Worm (Caenorhabditis elegans) whole organism, L2 larva: Measurements from ENCODE around the gene str-86.
A peak's percentile ranks its signal among the peaks of the same experiment; 100 is the strongest.

Experiments
- C34F6.9 ChIP-seq: fragments of 150-350 bp; optimal IDR thresholded peaks from 2 replicates; lab custom pipeline; 2014; ENCODE audit warnings: missing biosample characterization, missing genetic modification characterization
- F13H6.1 ChIP-seq: sonication (generic microtip); optimal IDR thresholded peaks from 2 replicates; lab custom pipeline; 2016; ENCODE audit warnings: missing genetic modification characterization, missing compliant biosample characterization
- R02D3.7 ChIP-seq: fragments of 150-350 bp; optimal IDR thresholded peaks from 2 replicates; lab custom pipeline; 2014; ENCODE audit warnings: missing biosample characterization, missing genetic modification characterization
- Y55F3AM.14 ChIP-seq: fragments of 200-800 bp; sonication (Bioruptor generic); optimal IDR thresholded peaks from 2 replicates; lab custom pipeline; 2018; ENCODE audit warnings: mild to moderate bottlenecking, missing genetic modification characterization, missing compliant biosample characterization
- ZK546.5 ChIP-seq: sonication (generic microtip); optimal IDR thresholded peaks from 2 replicates; lab custom pipeline; 2017; ENCODE audit warnings: missing biosample characterization, missing genetic modification characterization
- alr-1 ChIP-seq: fragments of 150-350 bp; optimal IDR thresholded peaks from 2 replicates; lab custom pipeline; 2014; ENCODE audit warnings: missing biosample characterization, missing genetic modification characterization
- aly-2 ChIP-seq: fragments of 150-350 bp; optimal IDR thresholded peaks from 2 replicates; lab custom pipeline; 2014; ENCODE audit warnings: missing biosample characterization, missing genetic modification characterization
- ama-1 ChIP-seq: fragments of 150-350 bp; optimal IDR thresholded peaks from 2 replicates; lab custom pipeline; 2018; ENCODE audit warnings: inconsistent platforms
- blmp-1 ChIP-seq: sonication (generic microtip); optimal IDR thresholded peaks from 2 replicates; lab custom pipeline; 2017; ENCODE audit warnings: missing genetic modification characterization, mild to moderate bottlenecking, missing compliant biosample characterization, antibody characterized with exemption, moderate library complexity; ENCODE audit not compliant: insufficient read depth
- ceh-16 ChIP-seq: fragments of 150-350 bp; optimal IDR thresholded peaks from 2 replicates; lab custom pipeline; 2014; ENCODE audit warnings: missing biosample characterization, missing genetic modification characterization
- ceh-82 ChIP-seq: fragments of 150-350 bp; optimal IDR thresholded peaks from 2 replicates; lab custom pipeline; 2014; ENCODE audit warnings: missing biosample characterization, missing genetic modification characterization
- crh-2 ChIP-seq: sonication (generic microtip); optimal IDR thresholded peaks from 2 replicates; lab custom pipeline; 2017; ENCODE audit warnings: missing biosample characterization, missing genetic modification characterization
- dmd-4 ChIP-seq: sonication (generic microtip); optimal IDR thresholded peaks from 2 replicates; lab custom pipeline; 2017; ENCODE audit warnings: missing biosample characterization, missing genetic modification characterization
- egl-27 ChIP-seq: sonication (generic microtip); optimal IDR thresholded peaks from 3 replicates; lab custom pipeline; 2017; ENCODE audit warnings: missing biosample characterization, missing genetic modification reagents, missing genetic modification characterization
- elt-1 ChIP-seq: fragments of 150-350 bp; optimal IDR thresholded peaks from 2 replicates; lab custom pipeline; 2014; ENCODE audit warnings: missing biosample characterization, missing genetic modification characterization
- elt-3 ChIP-seq: sonication (generic microtip); optimal IDR thresholded peaks from 2 replicates; lab custom pipeline; 2017; ENCODE audit warnings: missing biosample characterization, missing genetic modification characterization
- fos-1 ChIP-seq: fragments of 150-350 bp; optimal IDR thresholded peaks from 2 replicates; lab custom pipeline; 2014; ENCODE audit warnings: missing biosample characterization, missing genetic modification characterization
- gmeb-1 ChIP-seq: fragments of 150-350 bp; optimal IDR thresholded peaks from 2 replicates; lab custom pipeline; 2014; ENCODE audit warnings: missing biosample characterization, missing genetic modification characterization
- lin-11 ChIP-seq: fragments of 150-350 bp; sonication (generic microtip); optimal IDR thresholded peaks from 2 replicates; lab custom pipeline; 2014; ENCODE audit warnings: missing biosample characterization, missing genetic modification characterization, inconsistent platforms, mixed read lengths
- lin-13 ChIP-seq: fragments of 150-350 bp; optimal IDR thresholded peaks from 2 replicates; lab custom pipeline; 2014; ENCODE audit warnings: missing biosample characterization, missing genetic modification reagents, missing genetic modification characterization
- lin-39 ChIP-seq: fragments of 150-350 bp; optimal IDR thresholded peaks from 2 replicates; lab custom pipeline; 2014; ENCODE audit warnings: missing biosample characterization, missing genetic modification reagents, missing genetic modification characterization
- lsy-2 ChIP-seq, 2 experiments: fragments of 150-350 bp in 1 of 2; sonication (generic microtip) in 1 of 2; optimal IDR thresholded peaks; 2 replicates each; lab custom pipeline; 2014 to 2017; ENCODE audit warnings: missing biosample characterization in 2 of 2, missing genetic modification characterization in 2 of 2
- mab-5 ChIP-seq: fragments of 150-350 bp; optimal IDR thresholded peaks from 2 replicates; lab custom pipeline; 2014; ENCODE audit warnings: missing biosample characterization, missing genetic modification characterization
- mbf-1 ChIP-seq: sonication (generic microtip); optimal IDR thresholded peaks from 2 replicates; lab custom pipeline; 2017; ENCODE audit warnings: missing biosample characterization, missing genetic modification characterization
- mdl-1 ChIP-seq, 2 experiments: fragments of 150-350 bp in 1 of 2; sonication (generic microtip) in 1 of 2; optimal IDR thresholded peaks; 2 replicates each; lab custom pipeline; 2017; ENCODE audit warnings: missing biosample characterization in 2 of 2, missing genetic modification characterization in 2 of 2
- nhr-10 ChIP-seq: sonication (generic microtip); optimal IDR thresholded peaks from 2 replicates; lab custom pipeline; 2017; ENCODE audit warnings: missing biosample characterization, missing genetic modification characterization
- nhr-11 ChIP-seq: fragments of 150-350 bp; optimal IDR thresholded peaks from 2 replicates; lab custom pipeline; 2014; ENCODE audit warnings: missing biosample characterization, missing genetic modification characterization
- nhr-12 ChIP-seq: fragments of 150-350 bp; optimal IDR thresholded peaks from 2 replicates; lab custom pipeline; 2014; ENCODE audit warnings: missing biosample characterization, missing genetic modification characterization
- nhr-129 ChIP-seq: fragments of 150-350 bp; optimal IDR thresholded peaks from 2 replicates; lab custom pipeline; 2014; ENCODE audit warnings: missing biosample characterization, missing genetic modification characterization
- nhr-21 ChIP-seq: fragments of 150-350 bp; optimal IDR thresholded peaks from 2 replicates; lab custom pipeline; 2014; ENCODE audit warnings: missing biosample characterization, missing genetic modification characterization
- nhr-23 ChIP-seq: fragments of 150-350 bp; optimal IDR thresholded peaks from 2 replicates; lab custom pipeline; 2014; ENCODE audit warnings: missing biosample characterization, missing genetic modification reagents, missing genetic modification characterization
- nhr-237 ChIP-seq: fragments of 150-350 bp; optimal IDR thresholded peaks from 2 replicates; lab custom pipeline; 2014; ENCODE audit warnings: missing biosample characterization, missing genetic modification characterization
- nhr-25 ChIP-seq: fragments of 150-350 bp; sonication (generic microtip); optimal IDR thresholded peaks from 3 replicates; lab custom pipeline; 2014; ENCODE audit warnings: missing biosample characterization, missing genetic modification characterization
- nhr-6 ChIP-seq: fragments of 150-350 bp; optimal IDR thresholded peaks from 2 replicates; lab custom pipeline; 2014; ENCODE audit warnings: missing biosample characterization, missing genetic modification characterization
- nhr-77 ChIP-seq: fragments of 150-350 bp; optimal IDR thresholded peaks from 2 replicates; lab custom pipeline; 2014; ENCODE audit warnings: missing biosample characterization, missing genetic modification characterization
- peb-1 ChIP-seq: fragments of 150-350 bp; optimal IDR thresholded peaks from 2 replicates; lab custom pipeline; 2014; ENCODE audit warnings: missing biosample characterization, missing genetic modification characterization
- sem-4 ChIP-seq: fragments of 150-350 bp; optimal IDR thresholded peaks from 2 replicates; lab custom pipeline; 2014; ENCODE audit warnings: missing biosample characterization, missing genetic modification reagents, missing genetic modification characterization
- skn-1 ChIP-seq: sonication (generic microtip); optimal IDR thresholded peaks from 2 replicates; lab custom pipeline; 2017; ENCODE audit warnings: missing biosample characterization, missing genetic modification characterization
- sma-3 ChIP-seq: sonication (generic microtip); optimal IDR thresholded peaks from 2 replicates; lab custom pipeline; 2016; ENCODE audit warnings: missing genetic modification reagents, missing genetic modification characterization, missing compliant biosample characterization
- sma-9 ChIP-seq, 2 experiments: fragments of 150-350 bp in 1 of 2; sonication (generic microtip) in 1 of 2; optimal IDR thresholded peaks; 2 replicates each; lab custom pipeline; 2014 to 2016; ENCODE audit warnings: missing genetic modification characterization in 2 of 2, mild to moderate bottlenecking in 1 of 2, missing biosample characterization in 1 of 2, missing compliant biosample characterization in 1 of 2, missing genetic modification reagents in 1 of 2, moderate library complexity in 1 of 2
- snpc-4 ChIP-seq: fragments of 150-350 bp; optimal IDR thresholded peaks from 2 replicates; lab custom pipeline; 2014; ENCODE audit warnings: missing biosample characterization, missing genetic modification characterization
- unc-39 ChIP-seq: fragments of 150-350 bp; optimal IDR thresholded peaks from 2 replicates; lab custom pipeline; 2014; ENCODE audit warnings: missing biosample characterization, missing genetic modification characterization
- unc-55 ChIP-seq: fragments of 150-350 bp; sonication (generic microtip); optimal IDR thresholded peaks from 3 replicates; lab custom pipeline; 2014; ENCODE audit warnings: missing biosample characterization, missing genetic modification reagents, missing genetic modification characterization
- unc-62 ChIP-seq: fragments of 150-350 bp; optimal IDR thresholded peaks from 2 replicates; lab custom pipeline; 2014; ENCODE audit warnings: missing biosample characterization, missing genetic modification reagents, missing genetic modification characterization
- zag-1 ChIP-seq: fragments of 150-350 bp; optimal IDR thresholded peaks from 2 replicates; lab custom pipeline; 2014; ENCODE audit warnings: missing biosample characterization, missing genetic modification characterization
- ztf-1 ChIP-seq: fragments of 200-800 bp; sonication (Bioruptor generic); conservative IDR thresholded peaks from 2 replicates; pipeline ENCODE4 v1.3.6; 2022; ENCODE audit warnings: missing genetic modification characterization, missing compliant biosample characterization
- ztf-11 ChIP-seq: sonication (generic microtip); optimal IDR thresholded peaks from 2 replicates; lab custom pipeline; 2017; ENCODE audit warnings: missing biosample characterization, missing genetic modification characterization
- ztf-4 ChIP-seq: fragments of 150-350 bp; optimal IDR thresholded peaks from 2 replicates; lab custom pipeline; 2014; ENCODE audit warnings: missing biosample characterization, missing genetic modification characterization

str-86 gene

DNA sequence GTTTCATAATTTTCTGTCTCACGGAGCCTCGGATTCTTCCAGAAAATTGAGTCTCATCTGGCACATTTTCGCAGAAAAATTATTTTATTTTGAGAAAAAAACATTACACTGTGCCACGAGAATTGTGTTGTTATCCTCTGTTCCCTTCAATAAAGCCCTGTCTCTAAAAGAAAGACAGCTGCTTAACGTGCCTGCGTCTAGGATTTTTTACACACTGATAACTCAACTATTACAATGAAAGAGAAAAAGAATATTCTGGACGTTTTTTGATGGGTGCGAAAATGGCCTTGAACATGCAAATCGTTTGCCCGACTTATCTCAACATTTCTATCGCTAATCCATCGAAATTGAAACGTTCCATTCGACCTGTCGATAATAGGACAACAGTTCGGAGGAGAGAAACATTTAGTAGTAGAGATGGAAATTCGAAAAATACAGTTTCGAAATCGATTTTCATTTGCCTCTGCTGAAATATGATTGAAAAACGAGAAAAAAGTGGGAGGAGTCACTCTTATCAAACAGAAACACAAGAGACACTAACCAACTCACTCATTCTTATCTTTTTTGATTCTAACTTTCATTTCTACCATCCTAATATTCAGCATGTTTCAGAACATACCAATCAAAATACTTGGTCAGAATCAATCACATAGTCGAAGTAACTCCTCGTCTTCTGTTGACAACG is 46.6 kb downstream of the str-86 start (continued):
- TF ChIP-seq sma-9 (GFP tag; optimal IDR thresholded peaks at IDR 0.05; lab: Kevin White, UChicago) (no peak), sma-9 (tag; optimal IDR thresholded peaks at IDR 0.05; lab: Kevin White, UChicago) (no peak), unc-39 (tag; lab: Kevin White, UChicago) (no peak), nhr-129 (tag; lab: Kevin White, UChicago) (peak; percentile 12), crh-2 (tag; lab: Kevin White, UChicago) (no peak), blmp-1 (tag; lab: Kevin White, UChicago) (no peak), ceh-82 (tag; lab: Kevin White, UChicago) (no peak)

DNA sequence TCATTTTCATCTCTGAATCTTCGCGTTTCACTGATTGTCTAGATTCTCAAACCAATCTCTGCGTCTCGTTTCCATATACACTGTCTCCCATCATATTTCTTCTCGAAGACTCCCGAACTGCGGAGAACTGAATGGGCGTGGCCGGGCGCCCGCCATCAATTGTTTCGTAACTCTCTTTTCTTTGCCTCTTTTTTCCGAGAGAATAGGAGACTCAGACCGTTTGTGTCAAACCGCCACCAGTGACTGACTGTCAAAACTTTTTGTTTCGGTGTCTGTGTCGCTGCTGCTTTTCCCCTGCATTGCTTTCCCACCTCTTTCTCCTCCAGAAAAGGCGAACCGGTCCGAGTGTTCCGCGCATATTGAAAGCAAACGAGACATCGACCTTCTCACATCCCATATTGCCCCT is 47.3 kb downstream of the str-86 start, which contains the start of gene unc-23:
Gene unc-23, plus strand, starts transcription at position 176 of the 406 bp plus-strand sequence.
- no peak for TF ChIP-seq R02D3.7 (tag; lab: Kevin White, UChicago)
- TF ChIP-seq mbf-1, result no peak
- TF ChIP-seq ceh-16 (tag; lab: Kevin White, UChicago), result peak; percentile 59
- peak; percentile 50 for TF ChIP-seq lin-13 (GFP tag; lab: Kevin White, UChicago)
- no peak for TF ChIP-seq dmd-4
- no peak for TF ChIP-seq nhr-12 (tag; lab: Kevin White, UChicago)
- peak; percentile 68 for TF ChIP-seq egl-27
- TF ChIP-seq ceh-82 (tag; lab: Kevin White, UChicago), result no peak
- no peak for TF ChIP-seq ama-1 (lab: Kevin White, UChicago)
- TF ChIP-seq lin-39 (tag; lab: Kevin White, UChicago), result no peak
- TF ChIP-seq peb-1, result no peak
- no peak for TF ChIP-seq ztf-1
- TF ChIP-seq nhr-129 (tag; lab: Kevin White, UChicago), result peak; percentile 80
- TF ChIP-seq blmp-1 (tag; lab: Kevin White, UChicago), result peak; percentile 91
- no peak for TF ChIP-seq unc-55 (GFP tag; lab: Kevin White, UChicago)
- peak; percentile 89 for TF ChIP-seq fos-1
- peak; percentile 89 for TF ChIP-seq sma-9 (GFP tag; optimal IDR thresholded peaks at IDR 0.05; lab: Kevin White, UChicago)
- no peak for TF ChIP-seq sma-9 (tag; optimal IDR thresholded peaks at IDR 0.05; lab: Kevin White, UChicago)
- TF ChIP-seq unc-39 (tag; lab: Kevin White, UChicago), result no peak
- TF ChIP-seq gmeb-1 (tag; lab: Kevin White, UChicago), result peak; percentile 76
- peak; percentile 97 for TF ChIP-seq sma-3
- no peak for TF ChIP-seq alr-1 (tag; lab: Kevin White, UChicago)
- TF ChIP-seq nhr-6, result peak; percentile 72
- TF ChIP-seq unc-62 (GFP tag; lab: Kevin White, UChicago), result no peak
- no peak for TF ChIP-seq nhr-10 (tag; lab: Kevin White, UChicago)
- no peak for TF ChIP-seq mab-5
- TF ChIP-seq ztf-4, result peak; percentile 65
- no peak for TF ChIP-seq nhr-23 (tag; lab: Kevin White, UChicago)
- no peak for TF ChIP-seq aly-2 (tag; lab: Kevin White, UChicago)
- TF ChIP-seq F13H6.1 (tag; lab: Kevin White, UChicago), result peak; percentile 94
- TF ChIP-seq ZK546.5, result no peak
- no peak for TF ChIP-seq ztf-11 (tag; lab: Kevin White, UChicago)
- no peak for TF ChIP-seq elt-3
- TF ChIP-seq sem-4, result peak; percentile 95
- TF ChIP-seq zag-1, result no peak
- TF ChIP-seq mdl-1 (tag; optimal IDR thresholded peaks at IDR 0.05; lab: Kevin White, UChicago), result no peak
- TF ChIP-seq Y55F3AM.14, result peak; percentile 51
- TF ChIP-seq crh-2 (tag; lab: Kevin White, UChicago), result peak; percentile 82
- no peak for TF ChIP-seq elt-1 (tag; lab: Kevin White, UChicago)
- no peak for TF ChIP-seq nhr-11
- peak; percentile 54 for TF ChIP-seq C34F6.9 (tag; lab: Kevin White, UChicago)
- peak; percentile 77 for TF ChIP-seq nhr-21 (tag; lab: Kevin White, UChicago)
- peak; percentile 86 for TF ChIP-seq nhr-25 (tag; lab: Kevin White, UChicago)
- TF ChIP-seq nhr-237 (tag; lab: Kevin White, UChicago), result no peak
- peak; percentile 56 for TF ChIP-seq nhr-77 (tag; lab: Kevin White, UChicago)
- TF ChIP-seq skn-1, result no peak
- peak; percentile 60 to 73 for TF ChIP-seq lsy-2 (tag; optimal IDR thresholded peaks at IDR 0.05; lab: Kevin White, UChicago)
- TF ChIP-seq snpc-4 (tag; lab: Kevin White, UChicago), result no peak
- TF ChIP-seq lin-11 (tag; lab: Kevin White, UChicago), result peak; percentile 37
